Fruit fly (Drosophila melanogaster) whole organism, prepupa: ENCODE measurements around the gene CG14624.

ENCODE experiments used
- Blimp-1 ChIP-seq: fragments of 200-800 bp; sonication (Bioruptor generic); optimal IDR thresholded peaks from 3 replicates; lab custom pipeline; 2017; ENCODE audit warnings: missing biosample characterization, missing genetic modification characterization, mild to moderate bottlenecking, moderate library complexity, missing genetic modification reagents
- CG10631 ChIP-seq: fragments of 200-800 bp; sonication (Bioruptor generic); optimal IDR thresholded peaks from 2 replicates; lab custom pipeline; 2016; ENCODE audit warnings: missing biosample characterization, missing genetic modification characterization
- CG10669 ChIP-seq: fragments of 200-800 bp; sonication (Bioruptor generic); optimal IDR thresholded peaks from 3 replicates; lab custom pipeline; 2018; ENCODE audit warnings: missing biosample characterization, mild to moderate bottlenecking, missing genetic modification characterization, moderate library complexity
- CG11294 ChIP-seq: fragments of 200-800 bp; sonication (Bioruptor generic); IDR thresholded peaks from 2 replicates; pipeline ENCODE4 v1.3.6; 2022; ENCODE audit warnings: missing biosample characterization, missing genetic modification characterization
- CG11902 ChIP-seq: fragments of 200-800 bp; sonication (Bioruptor generic); optimal IDR thresholded peaks from 3 replicates; lab custom pipeline; 2016; ENCODE audit warnings: missing biosample characterization, missing genetic modification characterization
- CG15336 ChIP-seq: fragments of 200-800 bp; sonication (Bioruptor generic); IDR thresholded peaks from 2 replicates; pipeline ENCODE4 v1.3.6; 2022; ENCODE audit warnings: missing biosample characterization, missing genetic modification characterization
- CG1621 ChIP-seq: fragments of 200-800 bp; sonication (Bioruptor generic); optimal IDR thresholded peaks from 3 replicates; lab custom pipeline; 2018; ENCODE audit warnings: missing biosample characterization, mild to moderate bottlenecking, missing genetic modification characterization
- CG16779 ChIP-seq: fragments of 200-800 bp; sonication (Bioruptor generic); optimal IDR thresholded peaks from 3 replicates; lab custom pipeline; 2017; ENCODE audit warnings: missing biosample characterization, mild to moderate bottlenecking, missing genetic modification characterization
- CG3032 ChIP-seq: fragments of 200-800 bp; optimal IDR thresholded peaks from 2 replicates; lab custom pipeline; 2019; ENCODE audit warnings: missing biosample characterization, mild to moderate bottlenecking, missing genetic modification characterization, moderate library complexity
- CG31627 ChIP-seq: fragments of 200-800 bp; sonication (Bioruptor generic); optimal IDR thresholded peaks from 3 replicates; lab custom pipeline; 2016; ENCODE audit warnings: missing biosample characterization, missing genetic modification characterization
- CG34406 ChIP-seq: fragments of 200-800 bp; sonication (Bioruptor generic); optimal IDR thresholded peaks from 3 replicates; lab custom pipeline; 2016; ENCODE audit warnings: missing biosample characterization, missing genetic modification characterization
- CG3919 ChIP-seq: fragments of 200-800 bp; sonication (Bioruptor generic); optimal IDR thresholded peaks from 3 replicates; lab custom pipeline; 2016; ENCODE audit warnings: missing biosample characterization, missing genetic modification characterization
- CG4318 ChIP-seq: fragments of 200-800 bp; sonication (Bioruptor generic); optimal IDR thresholded peaks from 3 replicates; lab custom pipeline; 2017; ENCODE audit warnings: missing biosample characterization, mild to moderate bottlenecking, missing genetic modification characterization
- CG6163 ChIP-seq: fragments of 200-800 bp; sonication (Bioruptor generic); IDR thresholded peaks from 3 replicates; pipeline ENCODE4 v1.3.6; 2022; ENCODE audit warnings: missing biosample characterization, missing genetic modification characterization
- CG6792 ChIP-seq: fragments of 200-800 bp; sonication (Bioruptor generic); optimal IDR thresholded peaks from 3 replicates; lab custom pipeline; 2016; ENCODE audit warnings: missing biosample characterization, missing genetic modification characterization
- CG6808 ChIP-seq: fragments of 200-800 bp; sonication (Bioruptor generic); optimal IDR thresholded peaks from 3 replicates; lab custom pipeline; 2017; ENCODE audit warnings: missing biosample characterization, missing genetic modification characterization, mild to moderate bottlenecking, moderate library complexity, missing genetic modification reagents
- CG6854 ChIP-seq: fragments of 200-800 bp; sonication (Bioruptor generic); optimal IDR thresholded peaks from 2 replicates; lab custom pipeline; 2017; ENCODE audit warnings: missing biosample characterization, mild to moderate bottlenecking, missing genetic modification characterization
- CG7368 ChIP-seq: fragments of 200-800 bp; sonication (Bioruptor generic); optimal IDR thresholded peaks from 3 replicates; lab custom pipeline; 2016; ENCODE audit warnings: missing biosample characterization, missing genetic modification characterization
- CG8319 ChIP-seq: fragments of 200-800 bp; sonication (Bioruptor generic); optimal IDR thresholded peaks from 3 replicates; lab custom pipeline; 2016; ENCODE audit warnings: missing biosample characterization, missing genetic modification characterization
- CG8632 ChIP-seq: fragments of 200-800 bp; sonication (Bioruptor generic); optimal IDR thresholded peaks from 3 replicates; lab custom pipeline; 2016; ENCODE audit warnings: missing biosample characterization, missing genetic modification characterization
- CG9139 ChIP-seq: fragments of 200-800 bp; sonication (Bioruptor generic); optimal IDR thresholded peaks from 3 replicates; lab custom pipeline; 2017; ENCODE audit warnings: missing biosample characterization, mild to moderate bottlenecking, missing genetic modification characterization
- Eip75B ChIP-seq: fragments of 200-800 bp; sonication (Bioruptor generic); optimal IDR thresholded peaks from 3 replicates; lab custom pipeline; 2016; ENCODE audit warnings: missing biosample characterization, missing genetic modification characterization
- Eip78C ChIP-seq: fragments of 200-800 bp; sonication (Bioruptor generic); peaks from one replicate; lab custom pipeline; 2016; ENCODE audit warnings: missing biosample characterization, missing genetic modification characterization
- Eip93F ChIP-seq: fragments of 200-800 bp; sonication (Bioruptor generic); optimal IDR thresholded peaks from 2 replicates; lab custom pipeline; 2016; ENCODE audit warnings: missing biosample characterization, mild to moderate bottlenecking, missing genetic modification characterization
- Ets21C ChIP-seq: fragments of 200-800 bp; sonication (Bioruptor generic); optimal IDR thresholded peaks from 3 replicates; lab custom pipeline; 2016; ENCODE audit warnings: missing biosample characterization, missing genetic modification characterization
- Gug ChIP-seq: fragments of 200-800 bp; sonication (Bioruptor generic); IDR thresholded peaks from 2 replicates; pipeline ENCODE4 v1.3.6; 2022; ENCODE audit warnings: missing biosample characterization, missing genetic modification characterization
- Hr38 ChIP-seq: sonication (Bioruptor generic); optimal IDR thresholded peaks from 2 replicates; lab custom pipeline; 2016; ENCODE audit warnings: missing biosample characterization, missing genetic modification characterization
- Lpt ChIP-seq: fragments of 200-800 bp; sonication (Bioruptor generic); optimal IDR thresholded peaks from 3 replicates; lab custom pipeline; 2016; ENCODE audit warnings: missing biosample characterization, missing genetic modification characterization
- Met ChIP-seq: fragments of 200-800 bp; sonication (Bioruptor generic); optimal IDR thresholded peaks from 3 replicates; lab custom pipeline; 2016; ENCODE audit warnings: missing biosample characterization, missing genetic modification characterization
- Sox14 ChIP-seq: fragments of 200-800 bp; sonication (Bioruptor generic); optimal IDR thresholded peaks from 3 replicates; lab custom pipeline; 2016; ENCODE audit warnings: missing biosample characterization, missing genetic modification characterization
- Sox15 ChIP-seq: fragments of 200-800 bp; sonication (Bioruptor generic); optimal IDR thresholded peaks from 3 replicates; lab custom pipeline; 2016; ENCODE audit warnings: missing biosample characterization, missing genetic modification characterization
- achi ChIP-seq: fragments of 200-800 bp; sonication (Bioruptor generic); optimal IDR thresholded peaks from 3 replicates; lab custom pipeline; 2016; ENCODE audit warnings: missing biosample characterization, missing genetic modification characterization
- acj6 ChIP-seq: fragments of 200-800 bp; sonication (Bioruptor generic); optimal IDR thresholded peaks from 3 replicates; lab custom pipeline; 2016; ENCODE audit warnings: missing biosample characterization, missing genetic modification characterization
- dac ChIP-seq: fragments of 200-800 bp; sonication (Bioruptor generic); optimal IDR thresholded peaks from 2 replicates; lab custom pipeline; 2017; ENCODE audit warnings: missing biosample characterization, mild to moderate bottlenecking, missing genetic modification characterization
- esn ChIP-seq: fragments of 200-800 bp; sonication (Bioruptor generic); optimal IDR thresholded peaks from 2 replicates; lab custom pipeline; 2016; ENCODE audit warnings: missing biosample characterization, mild to moderate bottlenecking, missing genetic modification characterization, moderate library complexity
- fd59A ChIP-seq: fragments of 200-800 bp; sonication (Bioruptor generic); optimal IDR thresholded peaks from 2 replicates; lab custom pipeline; 2017; ENCODE audit warnings: missing biosample characterization, mild to moderate bottlenecking, missing genetic modification characterization, missing genetic modification reagents
- fd85E ChIP-seq: fragments of 200-800 bp; sonication (Bioruptor generic); optimal IDR thresholded peaks from 3 replicates; lab custom pipeline; 2016; ENCODE audit warnings: missing biosample characterization, missing genetic modification characterization
- fkh ChIP-seq: fragments of 200-800 bp; sonication (Bioruptor generic); optimal IDR thresholded peaks from 3 replicates; lab custom pipeline; 2017; ENCODE audit warnings: missing biosample characterization, mild to moderate bottlenecking, missing genetic modification characterization, moderate library complexity
- net ChIP-seq: fragments of 200-800 bp; sonication (Bioruptor generic); optimal IDR thresholded peaks from 3 replicates; lab custom pipeline; 2016; ENCODE audit warnings: missing biosample characterization, missing genetic modification characterization
- pdm3 ChIP-seq: fragments of 200-800 bp; sonication (Bioruptor generic); optimal IDR thresholded peaks from 3 replicates; lab custom pipeline; 2016; ENCODE audit warnings: missing biosample characterization, missing genetic modification characterization
- salr ChIP-seq, 2 experiments: fragments of 200-800 bp; sonication (Bioruptor generic); optimal IDR thresholded peaks; 3 replicates each; lab custom pipeline; 2016 to 2018; ENCODE audit warnings: missing biosample characterization in 2 of 2, missing genetic modification characterization in 2 of 2, mild to moderate bottlenecking in 1 of 2
- spab ChIP-seq: fragments of 200-800 bp; sonication (Bioruptor generic); optimal IDR thresholded peaks from 2 replicates; lab custom pipeline; 2017; ENCODE audit warnings: missing biosample characterization, mild to moderate bottlenecking, missing genetic modification characterization, missing genetic modification reagents
- ss ChIP-seq, 2 experiments: fragments of 200-800 bp; sonication (Bioruptor generic); optimal IDR thresholded peaks; 2 replicates in 1 of 2; 3 replicates in 1 of 2; lab custom pipeline; 2017 to 2018; ENCODE audit warnings: mild to moderate bottlenecking in 2 of 2, missing biosample characterization in 2 of 2, missing genetic modification characterization in 2 of 2, moderate library complexity in 1 of 2
- topi ChIP-seq: fragments of 200-800 bp; sonication (Bioruptor generic); optimal IDR thresholded peaks from 3 replicates; lab custom pipeline; 2016; ENCODE audit warnings: missing biosample characterization, missing genetic modification characterization
- vri ChIP-seq: fragments of 200-800 bp; sonication (Bioruptor generic); optimal IDR thresholded peaks from 3 replicates; lab custom pipeline; 2016; ENCODE audit warnings: missing biosample characterization, mild to moderate bottlenecking, missing genetic modification characterization

Gene CG14624

dm6 chrX:1239832-1240231 lies 33.3 kb downstream of the CG14624 start, which contains the start of gene CG11403 (continued):
- TF ChIP-seq CG16779 = no peak
- TF ChIP-seq Sox15 (GFP tag; lab: Kevin White, UChicago) = no peak
- TF ChIP-seq CG8319 (GFP tag; lab: Kevin White, UChicago) = no peak
- TF ChIP-seq Blimp-1 = no peak
- TF ChIP-seq Ets21C (GFP tag; lab: Kevin White, UChicago) = peak; percentile 23
- TF ChIP-seq spab (GFP tag; lab: Kevin White, UChicago) = no peak
- no peak for TF ChIP-seq vri (GFP tag; lab: Kevin White, UChicago)
- no peak for TF ChIP-seq CG15336 (GFP tag; lab: Robert Waterston, UW)

- TF ChIP-seq dac (GFP tag; lab: Kevin White, UChicago) = no peak
- no peak for TF ChIP-seq CG8319 (GFP tag; lab: Kevin White, UChicago)
- no peak for TF ChIP-seq Blimp-1
- no peak for TF ChIP-seq net
- no peak for TF ChIP-seq Eip93F (GFP tag; lab: Kevin White, UChicago)
- TF ChIP-seq Eip75B (GFP tag; lab: Kevin White, UChicago) = no peak
- TF ChIP-seq fkh = no peak
- TF ChIP-seq Met (GFP tag; lab: Kevin White, UChicago) = no peak
- TF ChIP-seq salr (GFP tag; optimal IDR thresholded peaks at IDR 0.05; lab: Kevin White, UChicago) = no peak
- TF ChIP-seq esn (GFP tag; lab: Kevin White, UChicago) = no peak
- no peak for TF ChIP-seq CG16779
- TF ChIP-seq Ets21C (GFP tag; lab: Kevin White, UChicago) = no peak
- no peak for TF ChIP-seq CG7368 (GFP tag; lab: Kevin White, UChicago)
- no peak for TF ChIP-seq fd59A (GFP tag; lab: Kevin White, UChicago)
- TF ChIP-seq ss (GFP tag; optimal IDR thresholded peaks at IDR 0.05; lab: Kevin White, UChicago) = no peak
- no peak for TF ChIP-seq CG11294 (GFP tag; lab: Robert Waterston, UW)
- TF ChIP-seq fd85E (GFP tag; lab: Kevin White, UChicago) = no peak
- no peak for TF ChIP-seq CG3032 (tag; lab: Kevin White, UChicago)
- TF ChIP-seq, all 60 proteins: peak for 0
Observed at dm6 chrX:1242049-1242448, 35.5 kb downstream of the CG14624 start.

- no peak for TF ChIP-seq dac (GFP tag; lab: Kevin White, UChicago)
- TF ChIP-seq fd85E (GFP tag; lab: Kevin White, UChicago) = peak; percentile 29
- TF ChIP-seq CG10669 (GFP tag; lab: Kevin White, UChicago) = peak; percentile 88
- peak; percentile 86 for TF ChIP-seq Met (GFP tag; lab: Kevin White, UChicago)
- TF ChIP-seq topi = peak; percentile 89
- TF ChIP-seq Hr38 (GFP tag; lab: Kevin White, UChicago) = no peak
- TF ChIP-seq CG11902 (GFP tag; lab: Kevin White, UChicago) = peak; percentile 88
- peak; percentile 89 for TF ChIP-seq pdm3 (GFP tag; lab: Kevin White, UChicago)
- TF ChIP-seq CG8319 (GFP tag; lab: Kevin White, UChicago) = peak; percentile 79
- peak; percentile 90 for TF ChIP-seq CG7368 (GFP tag; lab: Kevin White, UChicago)
- TF ChIP-seq fkh = no peak
- peak; percentile 76 for TF ChIP-seq Blimp-1
- peak; percentile 85 for TF ChIP-seq CG3919
- TF ChIP-seq CG16779 = peak; percentile 60
- TF ChIP-seq esn (GFP tag; lab: Kevin White, UChicago) = peak; percentile 89
- TF ChIP-seq CG1621 (tag; lab: Kevin White, UChicago) = peak; percentile 82
- peak; percentile 74 for TF ChIP-seq CG6163 (GFP tag; lab: Robert Waterston, UW)
- TF ChIP-seq Sox15 (GFP tag; lab: Kevin White, UChicago) = peak; percentile 87
- TF ChIP-seq acj6 (GFP tag; lab: Kevin White, UChicago) = peak; percentile 85
- peak; percentile 86 for TF ChIP-seq CG34406 (GFP tag; lab: Kevin White, UChicago)
- TF ChIP-seq Ets21C (GFP tag; lab: Kevin White, UChicago) = peak; percentile 82
- TF ChIP-seq CG6854 (GFP tag; lab: Kevin White, UChicago) = peak; percentile 65
- peak; percentile 88 for TF ChIP-seq CG31627
- peak; percentile 76 for TF ChIP-seq vri (GFP tag; lab: Kevin White, UChicago)
- peak; percentile 83 for TF ChIP-seq achi (GFP tag; lab: Kevin White, UChicago)
- peak; percentile 75 for TF ChIP-seq fd59A (GFP tag; lab: Kevin White, UChicago)
- peak; percentile 40 for TF ChIP-seq CG15336 (GFP tag; lab: Robert Waterston, UW)
- peak; percentile 79 for TF ChIP-seq CG6808 (GFP tag; lab: Kevin White, UChicago)
- peak; percentile 45 for TF ChIP-seq Lpt (GFP tag; lab: Kevin White, UChicago)
- TF ChIP-seq net = peak; percentile 78
- TF ChIP-seq CG9139 (GFP tag; lab: Kevin White, UChicago) = peak; percentile 72
- TF ChIP-seq CG4318 = no peak
- TF ChIP-seq CG8632 (GFP tag; lab: Kevin White, UChicago) = peak; percentile 81
- TF ChIP-seq CG6792 (GFP tag; lab: Kevin White, UChicago) = peak; percentile 88
- TF ChIP-seq Sox14 (GFP tag; lab: Kevin White, UChicago) = peak; percentile 88
- TF ChIP-seq CG10631 (GFP tag; lab: Kevin White, UChicago) = peak; percentile 75
- peak; percentile 97 for TF ChIP-seq Eip78C
- TF ChIP-seq Gug (GFP tag; lab: Robert Waterston, UW) = no peak
Observed at dm6 chrX:1248735-1249134, 42.2 kb downstream of the CG14624 start.
